Fruit fly (Drosophila melanogaster): ENCODE measurements around the gene nSyb.

The nSyb gene

dm6 chr3L:1587140-1587849 lies 50.3 kb downstream of the nSyb start (continued):
- peak; percentile 12 for TF ChIP-seq CG6254 (GFP tag; optimal IDR thresholded peaks at IDR 0.05)
- peak; percentile 53 for TF ChIP-seq CG9609 (GFP tag; optimal IDR thresholded peaks at IDR 0.05)
- peak; percentile 18 for TF ChIP-seq trem (tag; optimal IDR thresholded peaks at IDR 0.05)
- 0 out of 2 replicates have a peak, but pooled peaks have one; percentile 37 for TF ChIP-seq dimm (GFP tag; IDR thresholded peaks at IDR 0.05)
- peak; percentile 51 for TF ChIP-seq tio (GFP tag; optimal IDR thresholded peaks at IDR 0.05)
- TF ChIP-seq eve (GFP tag; optimal IDR thresholded peaks at IDR 0.05) = no peak
- TF ChIP-seq ara (GFP tag; IDR thresholded peaks at IDR 0.05) = peak; percentile 76
- peak; percentile 87 for TF ChIP-seq CG13624 (GFP tag; optimal IDR thresholded peaks at IDR 0.05)
- TF ChIP-seq Six4 (GFP tag; optimal IDR thresholded peaks at IDR 0.05) = peak; percentile 79
- TF ChIP-seq jumu (GFP tag; optimal IDR thresholded peaks at IDR 0.05) = peak; percentile 65
- TF ChIP-seq CG3847 (GFP tag; IDR thresholded peaks at IDR 0.05) = peak; percentile 89
- no peak for TF ChIP-seq Neu2 (GFP tag; optimal IDR thresholded peaks at IDR 0.05; ENCODE audit: borderline replicate concordance)
- TF ChIP-seq vfl (GFP tag; optimal IDR thresholded peaks at IDR 0.05) = peak; percentile 33
- peak; percentile 71 for TF ChIP-seq en (GFP tag; optimal IDR thresholded peaks at IDR 0.05)
- TF ChIP-seq Doc2 (GFP tag; IDR thresholded peaks at IDR 0.05) = peak; percentile 49; the same call in 1 of the 2 replicates
- peak; percentile 58; the same call in 2 of the 3 replicates for TF ChIP-seq croc (GFP tag; conservative IDR thresholded peaks at IDR 0.05)
- peak; percentile 59 for TF ChIP-seq D19A (tag; optimal IDR thresholded peaks at IDR 0.05)
- TF ChIP-seq CG13775 (GFP tag; optimal IDR thresholded peaks at IDR 0.05) = peak; percentile 43
- TF ChIP-seq vvl (GFP tag; IDR thresholded peaks at IDR 0.05) = peak; percentile 79
- peak; percentile 79; the same call in 1 of the 2 replicates for TF ChIP-seq sim (GFP tag; IDR thresholded peaks at IDR 0.05)
- TF ChIP-seq Xbp1 (GFP tag; optimal IDR thresholded peaks at IDR 0.05) = peak; percentile 84
- no peak for TF ChIP-seq tna (GFP tag; IDR thresholded peaks at IDR 0.05; ENCODE audit: partially characterized antibody)
- peak; percentile 77 for TF ChIP-seq wdn (GFP tag; IDR thresholded peaks at IDR 0.05)
- TF ChIP-seq tup (GFP tag; optimal IDR thresholded peaks at IDR 0.05) = peak; percentile 44
- peak; percentile 49 for TF ChIP-seq Dek (tag; optimal IDR thresholded peaks at IDR 0.05)
- no peak for TF ChIP-seq Dp (GFP tag; optimal IDR thresholded peaks at IDR 0.05)
- TF ChIP-seq CG4282 (GFP tag; optimal IDR thresholded peaks at IDR 0.05) = peak; percentile 47
- TF ChIP-seq pho (GFP tag; optimal IDR thresholded peaks at IDR 0.05) = peak; percentile 75

dm6 chr3L:1586266-1587054 lies 51.1 kb downstream of the nSyb start:
- 0 out of 3 replicates have a peak, but pooled peaks have one; percentile 24 for TF ChIP-seq CG6175 (GFP tag; IDR thresholded peaks at IDR 0.05)
- TF ChIP-seq Atf6 (GFP tag; IDR thresholded peaks at IDR 0.05) = 0 out of 2 replicates have a peak, but pooled peaks have one; percentile 36
- TF ChIP-seq CG11560 (tag; IDR thresholded peaks at IDR 0.05) = no peak
- TF ChIP-seq z (GFP tag; IDR thresholded peaks at IDR 0.05) = peak; percentile 99
- TF ChIP-seq stc (GFP tag; IDR thresholded peaks at IDR 0.05) = no peak; the same call in 1 of the 2 replicates
- TF ChIP-seq NFAT (GFP tag; IDR thresholded peaks at IDR 0.05) = 0 out of 2 replicates have a peak, but pooled peaks have one; percentile 19
- TF ChIP-seq CG5245 (GFP tag; optimal IDR thresholded peaks at IDR 0.05) = peak; percentile 7
- TF ChIP-seq gem (tag; optimal IDR thresholded peaks at IDR 0.05) = no peak
- TF ChIP-seq Hmr (GFP tag; optimal IDR thresholded peaks at IDR 0.05) = peak; percentile 24
- peak; percentile 29 for TF ChIP-seq CrebB (tag; optimal IDR thresholded peaks at IDR 0.05)
- TF ChIP-seq pho (GFP tag; optimal IDR thresholded peaks at IDR 0.05) = no peak
- TF ChIP-seq inv (GFP tag; IDR thresholded peaks at IDR 0.05; ENCODE audit: partially characterized antibody) = peak; percentile 20; the same call in 1 of the 2 replicates
- peak; percentile 24 for TF ChIP-seq CG2678 (tag; optimal IDR thresholded peaks at IDR 0.05)
- TF ChIP-seq zen2 (GFP tag; IDR thresholded peaks at IDR 0.05; ENCODE audit: partially characterized antibody) = peak; percentile 92; the same call in 2 of the 3 replicates
- TF ChIP-seq Deaf1 (tag; optimal IDR thresholded peaks at IDR 0.05) = peak; percentile 44
- TF ChIP-seq hkb (optimal IDR thresholded peaks at IDR 0.05) = no peak
- TF ChIP-seq hkb (GFP tag; IDR thresholded peaks at IDR 0.05) = peak; percentile 56
- TF ChIP-seq unc-4 (GFP tag; IDR thresholded peaks at IDR 0.05; ENCODE audit: partially characterized antibody) = peak; percentile 55; the same call in 1 of the 2 replicates
- no peak for TF ChIP-seq Dref (GFP tag; IDR thresholded peaks at IDR 0.05)
- TF ChIP-seq CG17328 (GFP tag; IDR thresholded peaks at IDR 0.05) = peak; percentile 24; the same call in 1 of the 2 replicates
- peak; percentile 71 for TF ChIP-seq sens (GFP tag)
- TF ChIP-seq slp2 (GFP tag; optimal IDR thresholded peaks at IDR 0.05) = no peak
